Fruit fly (Drosophila melanogaster) whole organism, prepupa: ENCODE data around the gene CalpB.

Experiments
- CG10631 ChIP-seq: fragments of 200-800 bp; sonication (Bioruptor generic); optimal IDR thresholded peaks from 2 replicates; lab custom pipeline; 2016; ENCODE audit warnings: missing biosample characterization, missing genetic modification characterization
- CG11294 ChIP-seq: fragments of 200-800 bp; sonication (Bioruptor generic); IDR thresholded peaks from 2 replicates; pipeline ENCODE4 v1.3.6; 2022; ENCODE audit warnings: missing biosample characterization, missing genetic modification characterization
- CG11762 ChIP-seq: fragments of 200-800 bp; sonication (Bioruptor generic); optimal IDR thresholded peaks from 3 replicates; lab custom pipeline; 2016; ENCODE audit warnings: missing biosample characterization, missing genetic modification characterization; ENCODE audit not compliant: insufficient read depth
- CG15336 ChIP-seq: fragments of 200-800 bp; sonication (Bioruptor generic); IDR thresholded peaks from 2 replicates; pipeline ENCODE4 v1.3.6; 2022; ENCODE audit warnings: missing biosample characterization, missing genetic modification characterization
- CG16779 ChIP-seq: fragments of 200-800 bp; sonication (Bioruptor generic); optimal IDR thresholded peaks from 3 replicates; lab custom pipeline; 2017; ENCODE audit warnings: missing biosample characterization, mild to moderate bottlenecking, missing genetic modification characterization
- CG31627 ChIP-seq: fragments of 200-800 bp; sonication (Bioruptor generic); optimal IDR thresholded peaks from 3 replicates; lab custom pipeline; 2016; ENCODE audit warnings: missing biosample characterization, missing genetic modification characterization
- CG32006 ChIP-seq: fragments of 200-800 bp; sonication (Bioruptor generic); optimal IDR thresholded peaks from 3 replicates; lab custom pipeline; 2017; ENCODE audit warnings: missing biosample characterization, mild to moderate bottlenecking, missing genetic modification characterization
- CG34406 ChIP-seq: fragments of 200-800 bp; sonication (Bioruptor generic); optimal IDR thresholded peaks from 3 replicates; lab custom pipeline; 2016; ENCODE audit warnings: missing biosample characterization, missing genetic modification characterization
- CG3919 ChIP-seq: fragments of 200-800 bp; sonication (Bioruptor generic); optimal IDR thresholded peaks from 3 replicates; lab custom pipeline; 2016; ENCODE audit warnings: missing biosample characterization, missing genetic modification characterization
- CG4318 ChIP-seq: fragments of 200-800 bp; sonication (Bioruptor generic); optimal IDR thresholded peaks from 3 replicates; lab custom pipeline; 2017; ENCODE audit warnings: missing biosample characterization, mild to moderate bottlenecking, missing genetic modification characterization
- CG6163 ChIP-seq: fragments of 200-800 bp; sonication (Bioruptor generic); IDR thresholded peaks from 3 replicates; pipeline ENCODE4 v1.3.6; 2022; ENCODE audit warnings: missing biosample characterization, missing genetic modification characterization
- CG6276 ChIP-seq: fragments of 200-800 bp; sonication (Bioruptor generic); optimal IDR thresholded peaks from 2 replicates; lab custom pipeline; 2017; ENCODE audit warnings: missing biosample characterization, mild to moderate bottlenecking, missing genetic modification characterization
- CG6854 ChIP-seq: fragments of 200-800 bp; sonication (Bioruptor generic); optimal IDR thresholded peaks from 2 replicates; lab custom pipeline; 2017; ENCODE audit warnings: missing biosample characterization, mild to moderate bottlenecking, missing genetic modification characterization
- CG7368 ChIP-seq: fragments of 200-800 bp; sonication (Bioruptor generic); optimal IDR thresholded peaks from 3 replicates; lab custom pipeline; 2016; ENCODE audit warnings: missing biosample characterization, missing genetic modification characterization
- CG8119 ChIP-seq: fragments of 200-800 bp; sonication (Bioruptor generic); IDR thresholded peaks from 3 replicates; pipeline ENCODE4 v1.3.6; 2022; ENCODE audit warnings: missing biosample characterization, missing genetic modification characterization
- CG8319 ChIP-seq: fragments of 200-800 bp; sonication (Bioruptor generic); optimal IDR thresholded peaks from 3 replicates; lab custom pipeline; 2016; ENCODE audit warnings: missing biosample characterization, missing genetic modification characterization
- CG8632 ChIP-seq: fragments of 200-800 bp; sonication (Bioruptor generic); optimal IDR thresholded peaks from 3 replicates; lab custom pipeline; 2016; ENCODE audit warnings: missing biosample characterization, missing genetic modification characterization
- Eip75B ChIP-seq: fragments of 200-800 bp; sonication (Bioruptor generic); optimal IDR thresholded peaks from 3 replicates; lab custom pipeline; 2016; ENCODE audit warnings: missing biosample characterization, missing genetic modification characterization
- Eip78C ChIP-seq: fragments of 200-800 bp; sonication (Bioruptor generic); peaks from one replicate; lab custom pipeline; 2016; ENCODE audit warnings: missing biosample characterization, missing genetic modification characterization
- Eip93F ChIP-seq: fragments of 200-800 bp; sonication (Bioruptor generic); optimal IDR thresholded peaks from 2 replicates; lab custom pipeline; 2016; ENCODE audit warnings: missing biosample characterization, mild to moderate bottlenecking, missing genetic modification characterization
- Ets21C ChIP-seq: fragments of 200-800 bp; sonication (Bioruptor generic); optimal IDR thresholded peaks from 3 replicates; lab custom pipeline; 2016; ENCODE audit warnings: missing biosample characterization, missing genetic modification characterization
- Ets96B ChIP-seq: fragments of 200-800 bp; optimal IDR thresholded peaks from 2 replicates; lab custom pipeline; 2019; ENCODE audit warnings: missing biosample characterization, mild to moderate bottlenecking, missing genetic modification characterization, moderate library complexity
- Gug ChIP-seq: fragments of 200-800 bp; sonication (Bioruptor generic); IDR thresholded peaks from 2 replicates; pipeline ENCODE4 v1.3.6; 2022; ENCODE audit warnings: missing biosample characterization, missing genetic modification characterization
- Hr38 ChIP-seq: sonication (Bioruptor generic); optimal IDR thresholded peaks from 2 replicates; lab custom pipeline; 2016; ENCODE audit warnings: missing biosample characterization, missing genetic modification characterization
- Hr39 ChIP-seq: fragments of 200-800 bp; sonication (Bioruptor generic); optimal IDR thresholded peaks from 2 replicates; lab custom pipeline; 2016; ENCODE audit warnings: missing biosample characterization, missing genetic modification characterization
- Lpt ChIP-seq: fragments of 200-800 bp; sonication (Bioruptor generic); optimal IDR thresholded peaks from 3 replicates; lab custom pipeline; 2016; ENCODE audit warnings: missing biosample characterization, missing genetic modification characterization
- OdsH ChIP-seq: fragments of 200-800 bp; sonication (Bioruptor generic); optimal IDR thresholded peaks from 3 replicates; lab custom pipeline; 2016; ENCODE audit warnings: missing biosample characterization, missing genetic modification characterization
- Sox102F ChIP-seq: fragments of 200-800 bp; sonication (Bioruptor generic); optimal IDR thresholded peaks from 2 replicates; lab custom pipeline; 2016; ENCODE audit warnings: missing biosample characterization, mild to moderate bottlenecking, missing genetic modification characterization
- Sox14 ChIP-seq: fragments of 200-800 bp; sonication (Bioruptor generic); optimal IDR thresholded peaks from 3 replicates; lab custom pipeline; 2016; ENCODE audit warnings: missing biosample characterization, missing genetic modification characterization
- Sox15 ChIP-seq: fragments of 200-800 bp; sonication (Bioruptor generic); optimal IDR thresholded peaks from 3 replicates; lab custom pipeline; 2016; ENCODE audit warnings: missing biosample characterization, missing genetic modification characterization
- achi ChIP-seq: fragments of 200-800 bp; sonication (Bioruptor generic); optimal IDR thresholded peaks from 3 replicates; lab custom pipeline; 2016; ENCODE audit warnings: missing biosample characterization, missing genetic modification characterization
- acj6 ChIP-seq: fragments of 200-800 bp; sonication (Bioruptor generic); optimal IDR thresholded peaks from 3 replicates; lab custom pipeline; 2016; ENCODE audit warnings: missing biosample characterization, missing genetic modification characterization
- cyc ChIP-seq: fragments of 200-800 bp; sonication (Bioruptor generic); optimal IDR thresholded peaks from 3 replicates; lab custom pipeline; 2016; ENCODE audit warnings: missing biosample characterization, missing genetic modification characterization
- dac ChIP-seq: fragments of 200-800 bp; sonication (Bioruptor generic); optimal IDR thresholded peaks from 2 replicates; lab custom pipeline; 2017; ENCODE audit warnings: missing biosample characterization, mild to moderate bottlenecking, missing genetic modification characterization
- dsx ChIP-seq: fragments of 200-800 bp; optimal IDR thresholded peaks from 3 replicates; lab custom pipeline; 2019; ENCODE audit warnings: missing biosample characterization, mild to moderate bottlenecking, missing genetic modification characterization, moderate library complexity; ENCODE audit not compliant: poor library complexity, severe bottlenecking
- eg ChIP-seq: fragments of 200-800 bp; sonication (Bioruptor generic); IDR thresholded peaks from 3 replicates; pipeline ENCODE4 v1.3.6; 2022; ENCODE audit warnings: missing biosample characterization, missing genetic modification characterization
- fd59A ChIP-seq: fragments of 200-800 bp; sonication (Bioruptor generic); optimal IDR thresholded peaks from 2 replicates; lab custom pipeline; 2017; ENCODE audit warnings: missing biosample characterization, mild to moderate bottlenecking, missing genetic modification characterization, missing genetic modification reagents
- fd85E ChIP-seq: fragments of 200-800 bp; sonication (Bioruptor generic); optimal IDR thresholded peaks from 3 replicates; lab custom pipeline; 2016; ENCODE audit warnings: missing biosample characterization, missing genetic modification characterization
- fkh ChIP-seq: fragments of 200-800 bp; sonication (Bioruptor generic); optimal IDR thresholded peaks from 3 replicates; lab custom pipeline; 2017; ENCODE audit warnings: missing biosample characterization, mild to moderate bottlenecking, missing genetic modification characterization, moderate library complexity
- lz ChIP-seq: fragments of 200-800 bp; sonication (Bioruptor generic); optimal IDR thresholded peaks from 3 replicates; lab custom pipeline; 2016; ENCODE audit warnings: missing biosample characterization, missing genetic modification characterization
- net ChIP-seq: fragments of 200-800 bp; sonication (Bioruptor generic); optimal IDR thresholded peaks from 3 replicates; lab custom pipeline; 2016; ENCODE audit warnings: missing biosample characterization, missing genetic modification characterization
- pdm3 ChIP-seq: fragments of 200-800 bp; sonication (Bioruptor generic); optimal IDR thresholded peaks from 3 replicates; lab custom pipeline; 2016; ENCODE audit warnings: missing biosample characterization, missing genetic modification characterization
- spab ChIP-seq: fragments of 200-800 bp; sonication (Bioruptor generic); optimal IDR thresholded peaks from 2 replicates; lab custom pipeline; 2017; ENCODE audit warnings: missing biosample characterization, mild to moderate bottlenecking, missing genetic modification characterization, missing genetic modification reagents
- svp ChIP-seq: fragments of 200-800 bp; sonication (Bioruptor generic); peaks from one replicate; lab custom pipeline; 2016; ENCODE audit warnings: missing biosample characterization, missing genetic modification characterization

The CalpB gene

DNA sequence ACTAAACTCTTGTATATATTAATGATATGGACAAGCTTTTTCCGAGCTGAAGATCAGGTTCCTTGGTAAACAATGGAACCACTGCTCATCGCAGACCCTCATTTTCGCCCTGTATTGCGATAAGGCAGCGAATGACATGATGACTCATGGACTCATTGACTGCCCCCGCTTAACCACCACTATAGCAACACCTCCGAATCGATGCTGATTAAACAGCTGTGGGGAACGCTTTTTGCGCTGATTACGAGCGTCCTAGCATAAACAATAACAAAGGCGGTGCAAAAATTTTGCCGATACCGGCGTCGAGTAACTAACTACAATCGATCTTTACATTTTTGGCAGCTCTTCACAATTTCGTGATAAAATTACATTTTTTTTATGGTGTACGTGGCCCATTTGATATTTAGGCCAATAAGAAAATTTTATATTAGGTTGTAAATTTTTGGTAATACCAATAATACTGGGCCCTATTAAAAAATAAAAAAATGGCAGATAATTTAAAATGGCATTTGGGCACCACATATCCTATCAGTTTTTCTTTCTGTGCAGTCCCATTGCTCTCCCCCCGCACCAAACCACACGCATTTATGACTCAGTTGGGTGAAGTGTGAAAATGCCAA is 8.7 kb downstream of the CalpB start (continued):
- TF ChIP-seq Sox14 (GFP tag; lab: Kevin White, UChicago) (peak; percentile 43), CG6163 (peak; percentile 48; the same call in 2 of the 3 replicates), lz (GFP tag; lab: Kevin White, UChicago) (peak; percentile 27), CG16779 (tag; lab: Kevin White, UChicago) (no peak), CG6276 (GFP tag; lab: Kevin White, UChicago) (no peak), CG11294 (no peak), eg (GFP tag; lab: Robert Waterston, UW) (no peak), dac (GFP tag; lab: Kevin White, UChicago) (no peak), fd85E (GFP tag; lab: Kevin White, UChicago) (no peak)

DNA sequence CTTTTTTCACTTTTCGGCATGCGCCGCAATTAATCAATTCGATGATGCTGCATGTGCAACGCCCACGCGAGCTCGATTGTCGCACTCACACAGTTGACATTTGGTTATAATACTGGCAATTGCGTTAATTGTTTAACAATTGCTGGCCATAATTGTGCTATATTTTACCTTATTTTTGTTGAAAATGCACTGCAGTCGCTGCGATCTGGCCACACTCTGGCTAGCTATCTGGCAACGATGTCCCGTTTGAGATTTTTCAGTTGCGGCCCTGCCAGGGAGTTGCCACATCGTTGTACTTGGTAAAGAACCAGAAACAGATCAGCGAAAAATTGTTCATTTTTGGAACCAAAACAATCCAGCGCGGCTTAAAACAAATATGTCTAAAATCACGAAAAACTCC is 9.8 kb downstream of the CalpB start, which contains the start of the genes CG6707 and CG46387:
TSS of gene CG6707 (minus strand) at position 221 of the 400 bp plus-strand sequence.
TSS of gene CG46387 (plus strand) at position 272 of the 400 bp plus-strand sequence.
- no peak for TF ChIP-seq eg (GFP tag; lab: Robert Waterston, UW)
- no peak for TF ChIP-seq CG3919 (GFP tag; lab: Kevin White, UChicago)
- TF ChIP-seq Sox14 (GFP tag; lab: Kevin White, UChicago) = peak; percentile 70
- peak; percentile 30 for TF ChIP-seq cyc (GFP tag; lab: Kevin White, UChicago)
- TF ChIP-seq pdm3 (GFP tag; lab: Kevin White, UChicago) = peak; percentile 6
- no peak for TF ChIP-seq fd59A (GFP tag; lab: Kevin White, UChicago)
- TF ChIP-seq Gug (GFP tag; lab: Robert Waterston, UW) = no peak
- TF ChIP-seq CG31627 (GFP tag; lab: Kevin White, UChicago) = no peak
- no peak for TF ChIP-seq achi (GFP tag; lab: Kevin White, UChicago)
- peak; percentile 27 for TF ChIP-seq dsx (GFP tag; lab: Kevin White, UChicago)
- TF ChIP-seq lz (GFP tag; lab: Kevin White, UChicago) = no peak
- TF ChIP-seq Sox15 (GFP tag; lab: Kevin White, UChicago) = peak; percentile 16
- TF ChIP-seq CG11294 = no peak
- TF ChIP-seq CG6163 = peak; percentile 36; the same call in 1 of the 3 replicates
- TF ChIP-seq CG15336 = no peak
- TF ChIP-seq Eip75B = no peak
- no peak for TF ChIP-seq CG10631 (GFP tag; lab: Kevin White, UChicago)
- no peak for TF ChIP-seq CG11762
- TF ChIP-seq CG16779 (tag; lab: Kevin White, UChicago) = no peak
- TF ChIP-seq Hr39 (GFP tag; lab: Kevin White, UChicago) = peak; percentile 0
- TF ChIP-seq Sox102F = no peak
- TF ChIP-seq CG32006 (GFP tag; lab: Kevin White, UChicago) = no peak
- TF ChIP-seq spab (GFP tag; lab: Kevin White, UChicago) = no peak
- no peak for TF ChIP-seq Eip78C (GFP tag; lab: Kevin White, UChicago)
- TF ChIP-seq CG34406 (GFP tag; lab: Kevin White, UChicago) = no peak

dm6 chr3L:9899046-9899659 is 10.6 kb downstream of the CalpB start, which contains the start of gene nudE:
Gene nudE, plus strand, starts transcription at chr3L:9899241.
- TF ChIP-seq CG7368 (peak; percentile 26), CG8632 (GFP tag; lab: Kevin White, UChicago) (no peak), CG6854 (no peak), Eip78C (GFP tag; lab: Kevin White, UChicago) (peak; percentile 85), spab (GFP tag; lab: Kevin White, UChicago) (no peak), fkh (peak; percentile 90), CG10631 (GFP tag; lab: Kevin White, UChicago) (peak; percentile 16), Ets96B (no peak), Lpt (GFP tag; lab: Kevin White, UChicago) (no peak), lz (GFP tag; lab: Kevin White, UChicago) (peak; percentile 33), CG8119 (GFP tag; lab: Robert Waterston, UW) (no peak), pdm3 (GFP tag; lab: Kevin White, UChicago) (peak; percentile 11), Ets21C (peak; percentile 11), Eip75B (peak; percentile 55), CG8319 (GFP tag; lab: Kevin White, UChicago) (peak; percentile 45), CG15336 (no peak), achi (GFP tag; lab: Kevin White, UChicago) (no peak), CG16779 (tag; lab: Kevin White, UChicago) (no peak), CG11762 (no peak), Eip93F (GFP tag; lab: Kevin White, UChicago) (no peak), svp (GFP tag; lab: Kevin White, UChicago) (peak; percentile 53), CG32006 (GFP tag; lab: Kevin White, UChicago) (no peak), Hr38 (GFP tag; lab: Kevin White, UChicago) (no peak), CG31627 (GFP tag; lab: Kevin White, UChicago) (peak; percentile 42), net (no peak), CG11294 (no peak), acj6 (GFP tag; lab: Kevin White, UChicago) (no peak), OdsH (GFP tag; lab: Kevin White, UChicago) (peak; percentile 19), CG6276 (GFP tag; lab: Kevin White, UChicago) (no peak), CG4318 (GFP tag; lab: Kevin White, UChicago) (no peak), Sox14 (GFP tag; lab: Kevin White, UChicago) (peak; percentile 46)
